Fruit fly (Drosophila melanogaster) whole organism, prepupa: ENCODE measurements around the gene Spag1.

Source experiments
- CG6854 ChIP-seq: fragments of 200-800 bp; sonication (Bioruptor generic); optimal IDR thresholded peaks from 2 replicates; lab custom pipeline; 2017; ENCODE audit warnings: missing biosample characterization, mild to moderate bottlenecking, missing genetic modification characterization
- CG8632 ChIP-seq: fragments of 200-800 bp; sonication (Bioruptor generic); optimal IDR thresholded peaks from 3 replicates; lab custom pipeline; 2016; ENCODE audit warnings: missing biosample characterization, missing genetic modification characterization
- Eip75B ChIP-seq: fragments of 200-800 bp; sonication (Bioruptor generic); optimal IDR thresholded peaks from 3 replicates; lab custom pipeline; 2016; ENCODE audit warnings: missing biosample characterization, missing genetic modification characterization
- Ets21C ChIP-seq: fragments of 200-800 bp; sonication (Bioruptor generic); optimal IDR thresholded peaks from 3 replicates; lab custom pipeline; 2016; ENCODE audit warnings: missing biosample characterization, missing genetic modification characterization
- achi ChIP-seq: fragments of 200-800 bp; sonication (Bioruptor generic); optimal IDR thresholded peaks from 3 replicates; lab custom pipeline; 2016; ENCODE audit warnings: missing biosample characterization, missing genetic modification characterization
- salr ChIP-seq, 2 experiments: fragments of 200-800 bp; sonication (Bioruptor generic); optimal IDR thresholded peaks; 3 replicates each; lab custom pipeline; 2016 to 2018; ENCODE audit warnings: missing biosample characterization in 2 of 2, missing genetic modification characterization in 2 of 2, mild to moderate bottlenecking in 1 of 2
- topi ChIP-seq: fragments of 200-800 bp; sonication (Bioruptor generic); optimal IDR thresholded peaks from 3 replicates; lab custom pipeline; 2016; ENCODE audit warnings: missing biosample characterization, missing genetic modification characterization

DNA sequence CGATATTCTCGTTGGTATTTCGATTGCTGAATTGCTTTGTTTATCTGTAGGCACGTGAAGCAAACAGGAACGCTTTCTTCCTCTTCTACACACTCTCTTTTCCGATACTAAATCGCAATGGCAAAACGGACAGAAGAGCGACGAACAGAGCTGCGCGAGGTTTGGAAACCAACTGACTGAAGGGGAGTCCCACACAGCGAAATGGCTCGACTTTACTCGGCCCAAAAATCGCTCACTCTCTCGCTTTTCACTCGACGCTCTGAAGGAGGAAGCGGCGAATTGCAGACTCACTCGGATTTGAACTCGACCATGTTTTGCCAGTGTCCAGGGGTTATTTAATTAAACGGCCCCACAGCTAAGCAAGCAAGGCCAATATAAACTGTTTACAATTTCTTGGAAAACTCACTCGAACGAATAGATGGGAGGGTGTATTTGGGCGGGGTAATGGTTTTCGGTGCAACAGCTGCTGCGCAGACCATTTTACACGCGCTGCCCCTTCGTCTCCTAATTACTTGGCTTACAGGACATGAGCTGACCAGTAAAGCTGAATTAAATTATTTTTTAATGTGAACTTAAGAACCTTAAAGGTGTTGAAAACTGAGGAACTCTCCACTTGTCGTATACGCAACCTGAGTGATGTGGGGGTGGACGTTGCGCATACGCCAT, 10.8 kb downstream of the Spag1 start, which contains the start of gene CG6330:
- TF ChIP-seq Ets21C (no peak), CG8632 (GFP tag; lab: Kevin White, UChicago) (no peak), salr (GFP tag; optimal IDR thresholded peaks at IDR 0.05; lab: Kevin White, UChicago) (no peak), Eip75B (GFP tag; lab: Kevin White, UChicago) (no peak), CG6854 (GFP tag; lab: Kevin White, UChicago) (no peak), topi (GFP tag; lab: Kevin White, UChicago) (no peak), achi (GFP tag; lab: Kevin White, UChicago) (no peak)
